Fruit fly (Drosophila melanogaster): ENCODE results near the gene CG13028.

The CG13028 gene

DNA sequence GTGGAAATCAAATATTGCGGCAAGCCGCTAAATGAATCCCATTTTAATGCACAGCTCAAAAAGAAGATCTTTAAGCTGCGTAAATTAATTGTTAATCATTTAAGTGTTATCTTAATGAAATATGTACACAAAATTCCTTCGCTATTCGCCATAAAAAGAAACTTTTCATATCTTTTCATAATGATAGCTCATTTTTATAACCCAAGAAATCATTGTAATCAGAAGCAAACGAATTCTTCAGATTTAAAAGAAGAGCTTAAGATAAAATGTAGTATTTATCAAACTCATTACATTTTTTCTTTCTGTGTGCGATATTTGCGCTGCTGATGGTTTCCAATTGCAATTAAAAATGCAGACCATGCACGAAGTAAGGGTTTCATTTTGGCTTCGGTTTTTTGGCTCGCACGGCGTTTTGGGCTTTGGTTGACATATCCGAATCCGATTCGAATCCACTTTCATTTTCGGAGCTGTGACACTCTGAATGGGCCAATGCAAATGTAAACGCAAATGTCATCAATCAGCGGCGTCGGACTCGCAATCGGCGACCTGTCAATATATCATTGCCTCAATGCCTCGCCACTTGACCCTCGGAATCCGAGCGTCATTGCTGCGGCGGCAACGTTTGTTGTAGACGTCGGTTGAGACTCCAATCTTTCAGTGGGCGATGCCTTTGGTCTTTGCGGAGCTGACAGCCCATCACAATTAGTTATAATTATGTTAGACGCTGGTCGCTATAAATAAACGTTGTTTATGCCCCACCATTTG, 5.5 kb upstream of the CG13028 start:
- TF ChIP-seq CG14711 (tag; optimal IDR thresholded peaks at IDR 0.05) (peak; percentile 13), pad (GFP tag; optimal IDR thresholded peaks at IDR 0.05) (peak; percentile 10), bab1 (GFP tag; optimal IDR thresholded peaks at IDR 0.05) (peak; percentile 26), tj (GFP tag; optimal IDR thresholded peaks at IDR 0.05) (peak; percentile 97), CG7101 (tag; optimal IDR thresholded peaks at IDR 0.05) (peak; percentile 6), CG7045 (GFP tag; optimal IDR thresholded peaks at IDR 0.05) (no peak)

- TF ChIP-seq CG5204 (GFP tag; optimal IDR thresholded peaks at IDR 0.05) (no peak), kay (GFP tag; ENCODE audit: borderline replicate concordance) (no peak), toe (GFP tag; optimal IDR thresholded peaks at IDR 0.05) (no peak), CG7101 (tag; optimal IDR thresholded peaks at IDR 0.05) (no peak), bab1 (GFP tag; optimal IDR thresholded peaks at IDR 0.05) (no peak), CG1620 (GFP tag; optimal IDR thresholded peaks at IDR 0.05) (no peak)
Observed at dm6 chr3L:16927375-16927774, 4.3 kb downstream of the CG13028 start, which contains the start of gene CG13023. TSS of gene CG13023 (minus strand) at chr3L:16927434.

DNA sequence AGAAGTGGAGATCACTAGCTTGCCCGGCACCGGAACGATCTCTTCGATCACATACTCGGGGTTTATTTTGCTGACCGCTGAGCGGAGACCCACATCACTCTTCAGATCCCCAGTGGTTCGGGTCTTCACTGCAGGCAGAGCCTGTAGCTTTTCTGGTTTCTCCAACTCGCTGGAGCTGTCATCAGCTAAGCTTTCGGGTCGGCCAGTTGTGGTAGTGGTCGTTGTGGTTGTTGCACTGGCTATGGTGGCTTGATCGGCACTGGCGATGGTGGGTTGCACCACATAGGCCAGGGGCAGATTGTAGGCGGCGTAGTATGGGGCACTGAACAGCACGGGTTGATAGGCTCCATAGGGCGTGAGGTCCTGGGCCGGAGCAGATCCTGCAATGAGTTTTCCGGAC, 7.5 kb downstream of the CG13028 start:
- TF ChIP-seq bab1 (GFP tag; optimal IDR thresholded peaks at IDR 0.05) (no peak), kay (GFP tag; ENCODE audit: borderline replicate concordance) (no peak), CG12768 (GFP tag; optimal IDR thresholded peaks at IDR 0.05) (no peak), CG7101 (tag; optimal IDR thresholded peaks at IDR 0.05) (no peak), cic (GFP tag; optimal IDR thresholded peaks at IDR 0.05) (no peak), Mnt (GFP tag; optimal IDR thresholded peaks at IDR 0.05) (no peak), Clk (GFP tag; optimal IDR thresholded peaks at IDR 0.05) (no peak), CG5204 (GFP tag; optimal IDR thresholded peaks at IDR 0.05) (no peak), CG33017 (tag; optimal IDR thresholded peaks at IDR 0.05) (no peak), pad (GFP tag; optimal IDR thresholded peaks at IDR 0.05) (no peak), Crg-1 (GFP tag; optimal IDR thresholded peaks at IDR 0.05) (no peak), CG14711 (tag; optimal IDR thresholded peaks at IDR 0.05) (no peak), CG1620 (GFP tag; optimal IDR thresholded peaks at IDR 0.05) (no peak), CG11617 (GFP tag; optimal IDR thresholded peaks at IDR 0.05) (no peak), CG7045 (GFP tag; optimal IDR thresholded peaks at IDR 0.05) (no peak), Hr96 (GFP tag; optimal IDR thresholded peaks at IDR 0.05) (no peak), toe (GFP tag; optimal IDR thresholded peaks at IDR 0.05) (no peak)

DNA sequence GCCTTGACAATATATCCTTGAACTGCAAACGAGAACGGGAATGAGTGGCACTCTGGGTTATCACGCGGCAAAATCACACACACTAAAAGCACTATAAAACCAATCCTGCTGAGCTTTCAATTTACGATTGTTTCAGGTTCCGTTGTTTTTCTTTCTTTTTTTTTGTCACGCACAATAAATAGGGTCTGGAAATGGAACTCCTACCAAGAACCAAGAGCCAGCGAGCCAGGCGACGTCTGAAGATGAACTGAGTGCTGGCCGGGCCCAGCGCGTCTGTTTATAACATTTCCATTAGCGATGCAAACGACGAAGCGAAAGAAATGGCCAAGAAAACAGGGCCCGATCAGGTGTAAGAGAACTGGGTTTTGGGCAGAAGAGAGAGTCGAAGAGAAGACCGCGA, 12.2 kb downstream of the CG13028 start, which contains the start of gene CG11905:
Gene CG11905 (minus strand): TSS at position 253 of the 400 bp plus-strand sequence.
- TF ChIP-seq CG12768 (GFP tag; optimal IDR thresholded peaks at IDR 0.05) (no peak), CG1620 (GFP tag; optimal IDR thresholded peaks at IDR 0.05) (no peak), Clk (GFP tag; optimal IDR thresholded peaks at IDR 0.05) (no peak), CG5204 (GFP tag; optimal IDR thresholded peaks at IDR 0.05) (no peak), pad (GFP tag; optimal IDR thresholded peaks at IDR 0.05) (no peak), Crg-1 (GFP tag; optimal IDR thresholded peaks at IDR 0.05) (no peak), CG33017 (tag; optimal IDR thresholded peaks at IDR 0.05) (no peak)

DNA sequence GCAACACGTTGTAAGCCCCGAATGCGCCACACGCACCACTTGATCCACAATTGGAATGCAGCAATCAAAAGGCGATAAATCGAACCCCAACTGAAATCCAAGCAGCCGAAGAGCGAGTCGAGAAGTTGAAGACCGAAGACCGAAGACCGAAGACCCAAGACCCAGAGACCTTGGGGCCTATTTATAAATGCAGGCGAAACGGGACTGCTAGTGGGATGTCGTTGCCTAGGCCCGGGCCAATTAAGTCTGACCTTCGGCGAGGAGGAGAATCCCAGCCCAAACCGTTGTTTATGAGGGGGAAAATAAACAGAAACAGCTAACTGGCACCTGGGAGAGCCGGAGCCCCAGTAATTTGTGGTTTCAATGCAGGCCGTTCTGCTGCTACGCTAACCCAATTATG, 13.6 kb downstream of the CG13028 start:
- no peak for TF ChIP-seq kay (GFP tag; ENCODE audit: borderline replicate concordance)
- TF ChIP-seq CG14711 (tag; optimal IDR thresholded peaks at IDR 0.05): no peak

DNA sequence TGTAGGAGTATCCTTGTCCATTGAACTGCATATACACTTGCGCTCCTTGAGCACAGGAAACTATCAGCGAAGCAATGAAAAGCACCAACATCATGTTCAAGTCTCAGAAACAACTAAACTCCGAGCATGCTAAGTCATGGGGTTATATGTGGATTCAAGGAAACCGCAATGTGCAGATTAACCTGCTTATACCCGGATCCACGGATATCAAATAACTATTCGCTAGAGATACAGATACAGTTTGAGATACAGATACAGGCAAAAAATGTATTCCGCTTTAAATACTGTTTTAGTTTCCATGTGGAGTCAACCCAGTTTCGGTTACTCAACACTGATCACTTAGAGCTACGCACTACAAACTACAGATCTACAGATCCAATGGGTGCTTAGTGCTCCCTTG, 15.8 kb downstream of the CG13028 start, which contains the start of gene CG13022:
Gene CG13022 (minus strand): TSS at position 101 of the 400 bp plus-strand sequence.
- TF ChIP-seq toe (GFP tag; optimal IDR thresholded peaks at IDR 0.05) (no peak), CG33017 (tag; optimal IDR thresholded peaks at IDR 0.05) (no peak), CG12768 (GFP tag; optimal IDR thresholded peaks at IDR 0.05) (no peak), cic (GFP tag; optimal IDR thresholded peaks at IDR 0.05) (no peak)

- no peak for TF ChIP-seq CG7045 (GFP tag; optimal IDR thresholded peaks at IDR 0.05)
Observed at dm6 chr3L:16941319-16941718, 18.3 kb downstream of the CG13028 start.

dm6 chr3L:16944061-16944460, 21.0 kb downstream of the CG13028 start, which contains the start of gene Obp73a:
TSS of gene Obp73a (plus strand) at chr3L:16944361.
- TF ChIP-seq tj (GFP tag; optimal IDR thresholded peaks at IDR 0.05) (no peak), CG7045 (GFP tag; optimal IDR thresholded peaks at IDR 0.05) (no peak), Mnt (GFP tag; optimal IDR thresholded peaks at IDR 0.05) (no peak), CG1620 (GFP tag; optimal IDR thresholded peaks at IDR 0.05) (no peak), Hr96 (GFP tag; optimal IDR thresholded peaks at IDR 0.05) (no peak), kay (GFP tag; ENCODE audit: borderline replicate concordance) (no peak)
